Worm (Caenorhabditis elegans): ENCODE results near the gene sqv-8.

The sqv-8 gene

ce11 chrII:9644940-9645634 lies 1.7 kb upstream of the sqv-8 start:
- TF ChIP-seq ztf-29 (GFP tag; IDR thresholded peaks at IDR 0.05) (peak; percentile 25; the same call in 1 of the 2 replicates), klf-2 (GFP tag; conservative IDR thresholded peaks at IDR 0.05) (no peak)

ce11 chrII:9646122-9646555 lies 639 bp upstream of the sqv-8 start:
- peak; percentile 82 for TF ChIP-seq T22C8.4 (GFP tag; IDR thresholded peaks at IDR 0.05)
- peak; percentile 62; the same call in 1 of the 2 replicates for TF ChIP-seq ztf-23 (GFP tag; IDR thresholded peaks at IDR 0.05)
- TF ChIP-seq ztf-29 (GFP tag; IDR thresholded peaks at IDR 0.05): no peak
- TF ChIP-seq ref-1 (GFP tag; conservative IDR thresholded peaks at IDR 0.05): no peak
- TF ChIP-seq med-1 (GFP tag; optimal IDR thresholded peaks at IDR 0.05; ENCODE audit: insufficient read depth): no peak
- peak; percentile 67; the same call in 1 of the 2 replicates for TF ChIP-seq flt-1 (GFP tag; IDR thresholded peaks at IDR 0.05)
- peak; percentile 65 for TF ChIP-seq cog-1 (tag; optimal IDR thresholded peaks at IDR 0.05)
- 0 out of 2 replicates have a peak, but pooled peaks have one; percentile 53 for TF ChIP-seq tab-1 (GFP tag; IDR thresholded peaks at IDR 0.05)
- no peak for TF ChIP-seq klf-2 (GFP tag; conservative IDR thresholded peaks at IDR 0.05)

ce11 chrII:9649191-9649590 lies 2.4 kb downstream of the sqv-8 start, which contains the start of gene ZK1307.9:
ZK1307.9 (plus strand) TSS chrII:9649491.
- TF ChIP-seq klf-2 (GFP tag; conservative IDR thresholded peaks at IDR 0.05): no peak
- TF ChIP-seq tab-1 (GFP tag; IDR thresholded peaks at IDR 0.05): no peak
- TF ChIP-seq cog-1 (tag; optimal IDR thresholded peaks at IDR 0.05): no peak
- no peak for TF ChIP-seq T22C8.4 (GFP tag; IDR thresholded peaks at IDR 0.05)
- no peak for TF ChIP-seq ref-1 (GFP tag; conservative IDR thresholded peaks at IDR 0.05)
- TF ChIP-seq ztf-29 (GFP tag; IDR thresholded peaks at IDR 0.05): no peak
- TF ChIP-seq ztf-23 (GFP tag; IDR thresholded peaks at IDR 0.05): no peak
- TF ChIP-seq med-1 (GFP tag; optimal IDR thresholded peaks at IDR 0.05; ENCODE audit: insufficient read depth): no peak
- TF ChIP-seq flt-1 (GFP tag; IDR thresholded peaks at IDR 0.05): no peak

- TF ChIP-seq ztf-23 (GFP tag; IDR thresholded peaks at IDR 0.05) (no peak), ztf-29 (GFP tag; IDR thresholded peaks at IDR 0.05) (no peak), klf-2 (GFP tag; conservative IDR thresholded peaks at IDR 0.05) (no peak), flt-1 (GFP tag; IDR thresholded peaks at IDR 0.05) (no peak), ref-1 (GFP tag; conservative IDR thresholded peaks at IDR 0.05) (no peak), tab-1 (GFP tag; IDR thresholded peaks at IDR 0.05) (no peak), T22C8.4 (GFP tag; IDR thresholded peaks at IDR 0.05) (no peak), med-1 (GFP tag; optimal IDR thresholded peaks at IDR 0.05; ENCODE audit: insufficient read depth) (no peak), cog-1 (tag; optimal IDR thresholded peaks at IDR 0.05) (no peak)
These were observed 4.9 kb downstream of the sqv-8 start, which contains the start of gene ZK1307.4 for ce11 chrII:9651700-9652099. ZK1307.4 (minus strand) TSS chrII:9651800.

- TF ChIP-seq klf-2 (GFP tag; conservative IDR thresholded peaks at IDR 0.05) (no peak), flt-1 (GFP tag; IDR thresholded peaks at IDR 0.05) (no peak)
These were observed 6.1 kb downstream of the sqv-8 start, which contains the start of gene ZK1307.3 for ce11 chrII:9652919-9653318. ZK1307.3 (minus strand) TSS chrII:9653019.

- TF ChIP-seq klf-2 (GFP tag; conservative IDR thresholded peaks at IDR 0.05): no peak
- TF ChIP-seq cog-1 (tag; optimal IDR thresholded peaks at IDR 0.05): no peak
- no peak for TF ChIP-seq flt-1 (GFP tag; IDR thresholded peaks at IDR 0.05)
- TF ChIP-seq T22C8.4 (GFP tag; IDR thresholded peaks at IDR 0.05): no peak
- TF ChIP-seq ztf-23 (GFP tag; IDR thresholded peaks at IDR 0.05): no peak
- TF ChIP-seq ztf-29 (GFP tag; IDR thresholded peaks at IDR 0.05): no peak
- TF ChIP-seq med-1 (GFP tag; optimal IDR thresholded peaks at IDR 0.05; ENCODE audit: insufficient read depth): no peak
- no peak for TF ChIP-seq ref-1 (GFP tag; conservative IDR thresholded peaks at IDR 0.05)
- no peak for TF ChIP-seq tab-1 (GFP tag; IDR thresholded peaks at IDR 0.05)
These were observed 6.9 kb downstream of the sqv-8 start, which contains the start of gene ZK1307.2 for ce11 chrII:9653679-9654078. ZK1307.2 (minus strand) TSS chrII:9653952.

- TF ChIP-seq med-1 (GFP tag; optimal IDR thresholded peaks at IDR 0.05; ENCODE audit: insufficient read depth): no peak
- TF ChIP-seq tab-1 (GFP tag; IDR thresholded peaks at IDR 0.05): no peak
- no peak for TF ChIP-seq klf-2 (GFP tag; conservative IDR thresholded peaks at IDR 0.05)
- TF ChIP-seq cog-1 (tag; optimal IDR thresholded peaks at IDR 0.05): no peak
- no peak for TF ChIP-seq flt-1 (GFP tag; IDR thresholded peaks at IDR 0.05)
- TF ChIP-seq ref-1 (GFP tag; conservative IDR thresholded peaks at IDR 0.05): no peak
- TF ChIP-seq ztf-29 (GFP tag; IDR thresholded peaks at IDR 0.05): no peak
- no peak for TF ChIP-seq ztf-23 (GFP tag; IDR thresholded peaks at IDR 0.05)
- TF ChIP-seq T22C8.4 (GFP tag; IDR thresholded peaks at IDR 0.05): no peak
These were observed 8.9 kb downstream of the sqv-8 start, which contains the start of gene ZK1307.1 for ce11 chrII:9655530-9656139. ZK1307.1 (minus strand) TSS chrII:9655580.

- TF ChIP-seq tab-1 (GFP tag; IDR thresholded peaks at IDR 0.05) (no peak), flt-1 (GFP tag; IDR thresholded peaks at IDR 0.05) (no peak), T22C8.4 (GFP tag; IDR thresholded peaks at IDR 0.05) (no peak), ref-1 (GFP tag; conservative IDR thresholded peaks at IDR 0.05) (no peak), med-1 (GFP tag; optimal IDR thresholded peaks at IDR 0.05; ENCODE audit: insufficient read depth) (no peak), ztf-23 (GFP tag; IDR thresholded peaks at IDR 0.05) (no peak), klf-2 (GFP tag; conservative IDR thresholded peaks at IDR 0.05) (no peak), ztf-29 (GFP tag; IDR thresholded peaks at IDR 0.05) (no peak), cog-1 (tag; optimal IDR thresholded peaks at IDR 0.05) (no peak)
These were observed 9.5 kb downstream of the sqv-8 start, which contains the start of gene gstk-1 for ce11 chrII:9656210-9656755. gstk-1 (plus strand) TSS chrII:9656705.

- TF ChIP-seq ref-1 (GFP tag; conservative IDR thresholded peaks at IDR 0.05) (no peak), med-1 (GFP tag; optimal IDR thresholded peaks at IDR 0.05; ENCODE audit: insufficient read depth) (no peak), T22C8.4 (GFP tag; IDR thresholded peaks at IDR 0.05) (no peak), cog-1 (tag; optimal IDR thresholded peaks at IDR 0.05) (no peak), ztf-23 (GFP tag; IDR thresholded peaks at IDR 0.05) (no peak)
These were observed 12.1 kb downstream of the sqv-8 start, which contains the start of gene ZK1320.2 for ce11 chrII:9658915-9659314. ZK1320.2 (minus strand) TSS chrII:9659002.
